Worm (Caenorhabditis elegans) whole organism, early embryonic: ENCODE measurements around the gene F28H6.6.

Experiments used
- F13C5.2 ChIP-seq: sonication (generic microtip); optimal IDR thresholded peaks from 2 replicates; lab custom pipeline; 2017; ENCODE audit warnings: mild to moderate bottlenecking, missing genetic modification characterization, inconsistent platforms, missing compliant biosample characterization
- aly-1 ChIP-seq: sonication (generic microtip); optimal IDR thresholded peaks from 2 replicates; lab custom pipeline; 2016; ENCODE audit warnings: missing genetic modification characterization, missing compliant biosample characterization
- ama-1 ChIP-seq: fragments of 150-350 bp; optimal IDR thresholded peaks from 2 replicates; lab custom pipeline; 2014
- ceh-13 ChIP-seq: fragments of 200-800 bp; sonication (Bioruptor generic); optimal IDR thresholded peaks from 2 replicates; lab custom pipeline; 2018; ENCODE audit warnings: mild to moderate bottlenecking, missing genetic modification characterization, missing compliant biosample characterization
- ets-7 ChIP-seq: sonication (generic microtip); optimal IDR thresholded peaks from 2 replicates; lab custom pipeline; 2016; ENCODE audit warnings: missing genotype, missing genetic modification characterization, missing compliant biosample characterization
- flt-1 ChIP-seq: fragments of 200-800 bp; sonication (Bioruptor generic); IDR thresholded peaks from 2 replicates; pipeline ENCODE4 v1.3.6; 2022; ENCODE audit warnings: missing genetic modification characterization, missing compliant biosample characterization
- hmbx-1 ChIP-seq: sonication (generic microtip); optimal IDR thresholded peaks from 2 replicates; lab custom pipeline; 2016; ENCODE audit warnings: mild to moderate bottlenecking, missing genetic modification characterization, missing compliant biosample characterization
- scrt-1 ChIP-seq: fragments of 200-800 bp; sonication (Bioruptor generic); IDR thresholded peaks from 2 replicates; pipeline ENCODE4 v1.3.6; 2022; ENCODE audit warnings: missing genetic modification characterization, missing compliant biosample characterization
- tbx-11 ChIP-seq: fragments of 200-800 bp; sonication (Bioruptor generic); IDR thresholded peaks from 2 replicates; pipeline ENCODE4 v1.3.6; 2022; ENCODE audit warnings: missing genetic modification characterization, missing compliant biosample characterization
- tbx-37 ChIP-seq: fragments of 200-800 bp; sonication (Bioruptor generic); conservative IDR thresholded peaks from 2 replicates; pipeline ENCODE4 v1.3.6; 2022; ENCODE audit warnings: missing genetic modification reagents, missing genetic modification characterization, missing compliant biosample characterization

- peak; percentile 97 for TF ChIP-seq flt-1 (GFP tag; lab: Robert Waterston, UW)
- no peak for TF ChIP-seq ama-1 (lab: Kevin White, UChicago)
- TF ChIP-seq scrt-1 = peak; percentile 97
- TF ChIP-seq hmbx-1 (tag; lab: Kevin White, UChicago) = peak; percentile 85
- peak; percentile 95 for TF ChIP-seq ceh-13 (GFP tag; lab: Kevin White, UChicago)
- TF ChIP-seq ets-7 (tag; lab: Kevin White, UChicago) = peak; percentile 90
- TF ChIP-seq tbx-11 = peak; percentile 96
- TF ChIP-seq F13C5.2 (tag; lab: Kevin White, UChicago) = peak; percentile 95
- peak; percentile 93 for TF ChIP-seq aly-1
- TF ChIP-seq tbx-37 (GFP tag; lab: Robert Waterston, UW) = peak; percentile 98
Measured at ce11 chrX:14115480-14116161, 10.1 kb downstream of the F28H6.6 start, which contains the start of gene F28H6.7.
